Worm (Caenorhabditis elegans) whole organism, mixed stage, embryonic: ENCODE results near the gene R11E3.2.

Experiments
- M03D4.4 ChIP-seq: sonication (generic microtip); optimal IDR thresholded peaks from 2 replicates; lab custom pipeline; 2017; ENCODE audit warnings: mild to moderate bottlenecking, missing genetic modification characterization, missing compliant biosample characterization
- blmp-1 ChIP-seq: fragments of 150-350 bp; optimal IDR thresholded peaks from 2 replicates; lab custom pipeline; 2014; ENCODE audit warnings: missing biosample characterization, missing genetic modification characterization
- ceh-39 ChIP-seq: fragments of 150-350 bp; optimal IDR thresholded peaks from 2 replicates; lab custom pipeline; 2014; ENCODE audit warnings: missing biosample characterization, missing genetic modification characterization
- ceh-43 ChIP-seq: fragments of 200-800 bp; sonication (Bioruptor generic); optimal IDR thresholded peaks from 2 replicates; lab custom pipeline; 2018; ENCODE audit warnings: mild to moderate bottlenecking, missing genetic modification characterization, moderate library complexity, missing compliant biosample characterization
- ceh-83 ChIP-seq: fragments of 200-800 bp; sonication (Bioruptor generic); optimal IDR thresholded peaks from 2 replicates; lab custom pipeline; 2018; ENCODE audit warnings: mild to moderate bottlenecking, missing genetic modification characterization, missing compliant biosample characterization
- ces-1 ChIP-seq: fragments of 150-350 bp; optimal IDR thresholded peaks from 2 replicates; lab custom pipeline; 2014; ENCODE audit warnings: missing biosample characterization, missing genetic modification reagents, missing genetic modification characterization
- cnd-1 ChIP-seq: fragments of 200-800 bp; sonication (Bioruptor generic); optimal IDR thresholded peaks from 2 replicates; lab custom pipeline; 2018; ENCODE audit warnings: mild to moderate bottlenecking, missing genetic modification characterization, missing compliant biosample characterization
- elt-1 ChIP-seq: sonication (generic microtip); optimal IDR thresholded peaks from 2 replicates; lab custom pipeline; 2017; ENCODE audit warnings: missing genetic modification characterization, mild to moderate bottlenecking, missing compliant biosample characterization, antibody characterized with exemption, moderate library complexity, borderline replicate concordance; ENCODE audit not compliant: insufficient read depth
- elt-3 ChIP-seq: fragments of 150-350 bp; optimal IDR thresholded peaks from 2 replicates; lab custom pipeline; 2014; ENCODE audit warnings: missing biosample characterization, missing genetic modification characterization
- flh-1 ChIP-seq: fragments of 200-800 bp; sonication (Bioruptor generic); optimal IDR thresholded peaks from 2 replicates; lab custom pipeline; 2018; ENCODE audit warnings: mild to moderate bottlenecking, missing genetic modification characterization, moderate library complexity, missing compliant biosample characterization
- ham-2 ChIP-seq: fragments of 200-800 bp; sonication (Bioruptor generic); optimal IDR thresholded peaks from 2 replicates; lab custom pipeline; 2018; ENCODE audit warnings: mild to moderate bottlenecking, missing genetic modification characterization, missing compliant biosample characterization
- lin-13 ChIP-seq: fragments of 150-350 bp; optimal IDR thresholded peaks from 2 replicates; lab custom pipeline; 2014; ENCODE audit warnings: missing biosample characterization, missing genetic modification characterization
- lin-32 ChIP-seq: fragments of 200-800 bp; sonication (Bioruptor generic); optimal IDR thresholded peaks from 2 replicates; lab custom pipeline; 2018; ENCODE audit warnings: mild to moderate bottlenecking, missing genetic modification characterization, missing compliant biosample characterization
- lsy-2 ChIP-seq: fragments of 150-350 bp; optimal IDR thresholded peaks from 2 replicates; lab custom pipeline; 2014; ENCODE audit warnings: missing biosample characterization, missing genetic modification characterization
- mab-5 ChIP-seq: fragments of 150-350 bp; optimal IDR thresholded peaks from 2 replicates; lab custom pipeline; 2014; ENCODE audit warnings: missing biosample characterization, missing genetic modification characterization
- mep-1 ChIP-seq: fragments of 150-350 bp; optimal IDR thresholded peaks from 2 replicates; lab custom pipeline; 2017; ENCODE audit warnings: missing biosample characterization, missing genetic modification reagents, missing genetic modification characterization, inconsistent platforms
- mls-2 ChIP-seq: sonication (generic microtip); optimal IDR thresholded peaks from 2 replicates; lab custom pipeline; 2016; ENCODE audit warnings: mild to moderate bottlenecking, missing genetic modification characterization, moderate library complexity, missing compliant biosample characterization
- nhr-12 ChIP-seq: fragments of 150-350 bp; optimal IDR thresholded peaks from 2 replicates; lab custom pipeline; 2014; ENCODE audit warnings: missing biosample characterization, missing genetic modification characterization
- nhr-2 ChIP-seq: fragments of 150-350 bp; optimal IDR thresholded peaks from 2 replicates; lab custom pipeline; 2014; ENCODE audit warnings: missing biosample characterization, missing genetic modification characterization
- nhr-237 ChIP-seq: fragments of 150-350 bp; optimal IDR thresholded peaks from 2 replicates; lab custom pipeline; 2014; ENCODE audit warnings: missing biosample characterization, missing genetic modification characterization
- nhr-28 ChIP-seq: fragments of 150-350 bp; optimal IDR thresholded peaks from 2 replicates; lab custom pipeline; 2014; ENCODE audit warnings: missing biosample characterization, missing genetic modification characterization
- pha-4 ChIP-seq: fragments of 150-350 bp; optimal IDR thresholded peaks from 2 replicates; lab custom pipeline; 2018; ENCODE audit warnings: missing biosample characterization, missing genetic modification reagents, missing genetic modification characterization
- sem-2 ChIP-seq: fragments of 200-800 bp; sonication (Bioruptor generic); optimal IDR thresholded peaks from 2 replicates; lab custom pipeline; 2018; ENCODE audit warnings: mild to moderate bottlenecking, missing genetic modification characterization, missing compliant biosample characterization
- snpc-4 ChIP-seq: fragments of 150-350 bp; optimal IDR thresholded peaks from 2 replicates; lab custom pipeline; 2014; ENCODE audit warnings: missing biosample characterization, missing genetic modification characterization
- sptf-1 ChIP-seq: sonication (generic microtip); optimal IDR thresholded peaks from 2 replicates; lab custom pipeline; 2017; ENCODE audit warnings: mild to moderate bottlenecking, missing genetic modification characterization, moderate library complexity, missing compliant biosample characterization
- tbx-8 ChIP-seq: fragments of 200-800 bp; sonication (Bioruptor generic); optimal IDR thresholded peaks from 2 replicates; lab custom pipeline; 2018; ENCODE audit warnings: mild to moderate bottlenecking, missing genetic modification characterization, moderate library complexity, missing compliant biosample characterization
- unc-62 ChIP-seq: fragments of 150-350 bp; optimal IDR thresholded peaks from 2 replicates; lab custom pipeline; 2014; ENCODE audit warnings: missing biosample characterization, missing genetic modification reagents, missing genetic modification characterization
- zip-8 ChIP-seq: fragments of 150-350 bp; optimal IDR thresholded peaks from 2 replicates; lab custom pipeline; 2014; ENCODE audit warnings: missing biosample characterization, missing genetic modification characterization

The R11E3.2 gene

ce11 chrIV:4784687-4785086, 12.8 kb downstream of the R11E3.2 start:
- TF ChIP-seq cnd-1 (tag; lab: Kevin White, UChicago), result peak; percentile 60
- peak; percentile 22 for TF ChIP-seq M03D4.4 (tag; lab: Kevin White, UChicago)
- TF ChIP-seq sptf-1 (tag; lab: Kevin White, UChicago), result peak; percentile 35

- TF ChIP-seq nhr-237 (tag; lab: Kevin White, UChicago), result peak; percentile 22
- TF ChIP-seq nhr-12, result no peak
These were observed 16.4 kb downstream of the R11E3.2 start, which contains the start of gene nhr-104 for ce11 chrIV:4788332-4788731. nhr-104 (minus strand) TSS chrIV:4788692.

- TF ChIP-seq mab-5 (tag; lab: Kevin White, UChicago), result no peak
- TF ChIP-seq unc-62 (GFP tag; lab: Kevin White, UChicago), result no peak
These were observed 17.6 kb downstream of the R11E3.2 start, which contains the start of gene R11E3.1 for ce11 chrIV:4789445-4789844. R11E3.1 (plus strand) TSS chrIV:4789745.

ce11 chrIV:4795111-4795510, 23.2 kb downstream of the R11E3.2 start:
- TF ChIP-seq cnd-1 (tag; lab: Kevin White, UChicago) (no peak), zip-8 (tag; lab: Kevin White, UChicago) (no peak), lsy-2 (tag; lab: Kevin White, UChicago) (no peak), lin-32 (GFP tag; lab: Kevin White, UChicago) (no peak), mls-2 (tag; lab: Kevin White, UChicago) (no peak), elt-3 (tag; lab: Kevin White, UChicago) (no peak), nhr-237 (tag; lab: Kevin White, UChicago) (no peak), ham-2 (no peak), mep-1 (tag; lab: Kevin White, UChicago) (no peak), M03D4.4 (tag; lab: Kevin White, UChicago) (no peak), ceh-43 (GFP tag; lab: Kevin White, UChicago) (no peak)
- TF ChIP-seq, all 35 proteins: peak for 0

ce11 chrIV:4799114-4799513, 27.2 kb downstream of the R11E3.2 start, which contains the start of gene eor-1:
eor-1 (minus strand) TSS chrIV:4799178.
- TF ChIP-seq lin-32 (GFP tag; lab: Kevin White, UChicago), result no peak
- peak; percentile 89 for TF ChIP-seq ceh-39
- peak; percentile 0 for TF ChIP-seq mep-1 (tag; lab: Kevin White, UChicago)
- TF ChIP-seq unc-62 (GFP tag; lab: Kevin White, UChicago), result no peak
- peak; percentile 63 for TF ChIP-seq ces-1 (GFP tag; lab: Kevin White, UChicago)
- peak; percentile 12 for TF ChIP-seq nhr-237 (tag; lab: Kevin White, UChicago)
- peak; percentile 31 for TF ChIP-seq lsy-2 (tag; lab: Kevin White, UChicago)
- peak; percentile 14 for TF ChIP-seq ceh-83 (GFP tag; lab: Kevin White, UChicago)
- TF ChIP-seq ham-2, result no peak
- no peak for TF ChIP-seq pha-4

- no peak for TF ChIP-seq unc-62 (GFP tag; lab: Kevin White, UChicago)
These were observed 30.6 kb downstream of the R11E3.2 start, which contains the start of gene dpf-7 for ce11 chrIV:4802494-4802893. dpf-7 (minus strand) TSS chrIV:4802594.

ce11 chrIV:4806486-4806885, 34.6 kb downstream of the R11E3.2 start, which contains the start of gene dpf-5:
dpf-5 (minus strand) TSS chrIV:4806586.
- TF ChIP-seq ceh-43 (GFP tag; lab: Kevin White, UChicago), result no peak
- no peak for TF ChIP-seq ces-1 (GFP tag; lab: Kevin White, UChicago)
- TF ChIP-seq sem-2, result no peak
- no peak for TF ChIP-seq ceh-83 (GFP tag; lab: Kevin White, UChicago)
- TF ChIP-seq, all 35 proteins: peak for 0

ce11 chrIV:4807219-4807618, 35.3 kb downstream of the R11E3.2 start, which contains the start of gene H06H21.11:
H06H21.11 (minus strand) TSS chrIV:4807319.
- no peak for TF ChIP-seq sem-2
- TF ChIP-seq tbx-8 (GFP tag; lab: Kevin White, UChicago), result no peak
- TF ChIP-seq zip-8 (tag; lab: Kevin White, UChicago), result no peak
- no peak for TF ChIP-seq snpc-4 (tag; lab: Kevin White, UChicago)
- no peak for TF ChIP-seq lin-13 (tag; lab: Kevin White, UChicago)
- TF ChIP-seq cnd-1 (tag; lab: Kevin White, UChicago), result no peak
- no peak for TF ChIP-seq unc-62 (GFP tag; lab: Kevin White, UChicago)
- no peak for TF ChIP-seq blmp-1 (tag; lab: Kevin White, UChicago)
- TF ChIP-seq nhr-28 (tag; lab: Kevin White, UChicago), result no peak
- no peak for TF ChIP-seq nhr-2 (tag; lab: Kevin White, UChicago)
- no peak for TF ChIP-seq mls-2 (tag; lab: Kevin White, UChicago)
- no peak for TF ChIP-seq flh-1 (GFP tag; lab: Kevin White, UChicago)
- no peak for TF ChIP-seq elt-1 (tag; lab: Kevin White, UChicago)
- no peak for TF ChIP-seq ceh-39
- TF ChIP-seq, all 35 proteins: peak for 0
